Worm (Caenorhabditis elegans) whole organism, young adult: ENCODE results near the gene zig-8.
A peak's percentile ranks its signal among the peaks of the same experiment; 100 is the strongest.

Experiments used
- C06A6.2 ChIP-seq: fragments of 200-800 bp; sonication (Bioruptor generic); conservative IDR thresholded peaks from 2 replicates; pipeline ENCODE4 v1.3.6; 2022; ENCODE audit warnings: missing genetic modification characterization, missing compliant biosample characterization
- C17E4.6 ChIP-seq: fragments of 200-800 bp; sonication (Bioruptor generic); IDR thresholded peaks from 2 replicates; pipeline ENCODE4 v1.3.6; 2022; ENCODE audit warnings: missing genetic modification reagents, missing genetic modification characterization, missing compliant biosample characterization
- D2030.7 ChIP-seq: fragments of 200-800 bp; sonication (Bioruptor generic); IDR thresholded peaks from 2 replicates; pipeline ENCODE4 v1.3.6; 2022; ENCODE audit warnings: missing genetic modification reagents, missing genetic modification characterization, missing compliant biosample characterization
- F10E7.11 ChIP-seq: sonication (generic microtip); optimal IDR thresholded peaks from 2 replicates; lab custom pipeline; 2017; ENCODE audit warnings: mild to moderate bottlenecking, missing genetic modification characterization, moderate library complexity, missing compliant biosample characterization
- F33H1.4 ChIP-seq: fragments of 200-800 bp; sonication (Bioruptor generic); IDR thresholded peaks from 2 replicates; pipeline ENCODE4 v1.3.6; 2022; ENCODE audit warnings: missing genetic modification reagents, missing genetic modification characterization, missing compliant biosample characterization
- F39B2.1 ChIP-seq: fragments of 200-800 bp; sonication (Bioruptor generic); IDR thresholded peaks from 2 replicates; pipeline ENCODE4 v1.3.6; 2022; ENCODE audit warnings: missing genetic modification reagents, missing genetic modification characterization, missing compliant biosample characterization
- F57C9.4 ChIP-seq: sonication (generic microtip); optimal IDR thresholded peaks from 2 replicates; lab custom pipeline; 2017; ENCODE audit warnings: mild to moderate bottlenecking, missing genetic modification characterization, missing compliant biosample characterization
- K12H6.12 ChIP-seq: fragments of 200-800 bp; sonication (Bioruptor generic); optimal IDR thresholded peaks from 2 replicates; lab custom pipeline; 2018; ENCODE audit warnings: mild to moderate bottlenecking, missing genetic modification characterization, missing compliant biosample characterization
- attf-3 ChIP-seq: fragments of 200-800 bp; sonication (Bioruptor generic); conservative IDR thresholded peaks from 2 replicates; pipeline ENCODE4 v1.3.6; 2022; ENCODE audit warnings: missing genetic modification reagents, missing genetic modification characterization, missing compliant biosample characterization
- cebp-1 ChIP-seq, 2 experiments: fragments of 200-800 bp in 1 of 2; sonication (Bioruptor generic) in 1 of 2; sonication (generic microtip) in 1 of 2; IDR thresholded peaks in 1 of 2; optimal IDR thresholded peaks in 1 of 2; 2 replicates each; pipeline versions ENCODE4 v1.3.6 to Lab custom; 2017 to 2022; ENCODE audit warnings: missing compliant biosample characterization in 2 of 2, missing genetic modification characterization in 2 of 2, mild to moderate bottlenecking in 1 of 2, missing genetic modification reagents in 1 of 2, moderate library complexity in 1 of 2
- ceh-79 ChIP-seq: sonication (generic microtip); optimal IDR thresholded peaks from 2 replicates; lab custom pipeline; 2017; ENCODE audit warnings: mild to moderate bottlenecking, missing genetic modification characterization, missing compliant biosample characterization
- die-1 ChIP-seq: sonication (generic microtip); optimal IDR thresholded peaks from 2 replicates; lab custom pipeline; 2016; ENCODE audit warnings: missing genotype, mild to moderate bottlenecking, missing genetic modification characterization, missing compliant biosample characterization
- dpff-1 ChIP-seq: sonication (generic microtip); optimal IDR thresholded peaks from 2 replicates; lab custom pipeline; 2017; ENCODE audit warnings: mild to moderate bottlenecking, missing genetic modification characterization, missing compliant biosample characterization
- dpl-1 ChIP-seq: fragments of 150-350 bp; optimal IDR thresholded peaks from 2 replicates; lab custom pipeline; 2014; ENCODE audit warnings: missing biosample characterization, missing genetic modification reagents, missing genetic modification characterization
- efl-1 ChIP-seq: fragments of 150-350 bp; optimal IDR thresholded peaks from 2 replicates; lab custom pipeline; 2014; ENCODE audit warnings: missing biosample characterization, missing genetic modification reagents, missing genetic modification characterization
- egl-18 ChIP-seq: fragments of 200-800 bp; sonication (Bioruptor generic); IDR thresholded peaks from 2 replicates; pipeline ENCODE4 v1.3.6; 2022; ENCODE audit warnings: missing genetic modification reagents, missing genetic modification characterization, missing compliant biosample characterization
- ekl-4 ChIP-seq: fragments of 200-800 bp; sonication (Bioruptor generic); IDR thresholded peaks from 2 replicates; pipeline ENCODE4 v1.3.6; 2022; ENCODE audit warnings: missing genetic modification reagents, missing genetic modification characterization, missing compliant biosample characterization
- gei-17 ChIP-seq: fragments of 200-800 bp; sonication (Bioruptor generic); optimal IDR thresholded peaks from 2 replicates; lab custom pipeline; 2018; ENCODE audit warnings: mild to moderate bottlenecking, missing genetic modification characterization, missing compliant biosample characterization
- him-1 ChIP-seq: sonication (generic microtip); optimal IDR thresholded peaks from 2 replicates; lab custom pipeline; 2016; ENCODE audit warnings: missing genotype, missing genetic modification reagents, missing genetic modification characterization, missing compliant biosample characterization
- hmg-1.2 ChIP-seq: fragments of 200-800 bp; sonication (Bioruptor generic); IDR thresholded peaks from 2 replicates; pipeline ENCODE4 v1.3.6; 2022; ENCODE audit warnings: missing genetic modification reagents, missing genetic modification characterization, missing compliant biosample characterization
- hmg-20 ChIP-seq: fragments of 200-800 bp; sonication (Bioruptor generic); IDR thresholded peaks from 2 replicates; pipeline ENCODE4 v1.3.6; 2022; ENCODE audit warnings: missing genetic modification reagents, missing genetic modification characterization, missing compliant biosample characterization
- lag-1 ChIP-seq: fragments of 200-800 bp; sonication (Bioruptor generic); IDR thresholded peaks from 2 replicates; pipeline ENCODE4 v1.3.6; 2022; ENCODE audit warnings: missing genetic modification reagents, missing genetic modification characterization, missing compliant biosample characterization
- lin-35 ChIP-seq, 3 experiments: fragments of 150-350 bp in 2 of 3; sonication (generic microtip) in 1 of 3; optimal IDR thresholded peaks; 2 replicates each; lab custom pipeline; 2014 to 2018; ENCODE audit warnings: missing biosample characterization in 3 of 3, missing genetic modification characterization in 3 of 3, missing genetic modification reagents in 3 of 3
- lin-40 ChIP-seq: sonication (generic microtip); optimal IDR thresholded peaks from 2 replicates; lab custom pipeline; 2016; ENCODE audit warnings: missing genetic modification characterization, mild to moderate bottlenecking, missing compliant biosample characterization, missing genotype, missing genetic modification reagents
- lin-54 ChIP-seq: fragments of 200-800 bp; sonication (Bioruptor generic); optimal IDR thresholded peaks from 2 replicates; lab custom pipeline; 2018; ENCODE audit warnings: mild to moderate bottlenecking, missing genetic modification characterization, missing compliant biosample characterization
- lir-1 ChIP-seq: fragments of 200-800 bp; sonication (Bioruptor generic); conservative IDR thresholded peaks from 2 replicates; pipeline ENCODE4 v1.3.6; 2022; ENCODE audit warnings: missing genetic modification reagents, missing genetic modification characterization, missing compliant biosample characterization
- madf-3 ChIP-seq: fragments of 200-800 bp; sonication (Bioruptor generic); IDR thresholded peaks from 2 replicates; pipeline ENCODE4 v1.3.6; 2022; ENCODE audit warnings: missing genetic modification reagents, missing genetic modification characterization, missing compliant biosample characterization
- madf-6 ChIP-seq: fragments of 200-800 bp; sonication (Bioruptor generic); IDR thresholded peaks from 2 replicates; pipeline ENCODE4 v1.3.6; 2022; ENCODE audit warnings: missing genetic modification reagents, missing genetic modification characterization, missing compliant biosample characterization
- madf-8 ChIP-seq: fragments of 200-800 bp; sonication (Bioruptor generic); conservative IDR thresholded peaks from 2 replicates; pipeline ENCODE4 v1.3.6; 2022; ENCODE audit warnings: missing genetic modification reagents, missing genetic modification characterization, missing compliant biosample characterization
- mcd-1 ChIP-seq: fragments of 200-800 bp; sonication (Bioruptor generic); IDR thresholded peaks from 2 replicates; pipeline ENCODE4 v1.3.6; 2022; ENCODE audit warnings: missing genetic modification reagents, missing genetic modification characterization, missing compliant biosample characterization
- mel-28 ChIP-seq: sonication (generic microtip); optimal IDR thresholded peaks from 2 replicates; lab custom pipeline; 2016; ENCODE audit warnings: borderline replicate concordance, mild to moderate bottlenecking, missing genetic modification characterization, missing compliant biosample characterization
- nfyb-1 ChIP-seq: fragments of 200-800 bp; sonication (Bioruptor generic); IDR thresholded peaks from 2 replicates; pipeline ENCODE4 v1.3.6; 2022; ENCODE audit warnings: missing genetic modification reagents, missing genetic modification characterization, missing compliant biosample characterization
- nhr-80 ChIP-seq: sonication (generic microtip); optimal IDR thresholded peaks from 2 replicates; lab custom pipeline; 2016; ENCODE audit warnings: missing genetic modification characterization, missing compliant biosample characterization
- nhr-90 ChIP-seq: sonication (generic microtip); optimal IDR thresholded peaks from 2 replicates; lab custom pipeline; 2016; ENCODE audit warnings: missing genotype, mild to moderate bottlenecking, missing genetic modification characterization, missing compliant biosample characterization
- pha-4 ChIP-seq: fragments of 150-350 bp; sonication (generic microtip); optimal IDR thresholded peaks from 2 replicates; lab custom pipeline; 2014; ENCODE audit warnings: missing biosample characterization, missing genetic modification reagents, missing genetic modification characterization
- snpc-3.4 ChIP-seq: sonication (generic microtip); optimal IDR thresholded peaks from 2 replicates; lab custom pipeline; 2017; ENCODE audit warnings: missing genetic modification characterization, mild to moderate bottlenecking, missing compliant biosample characterization, antibody characterized with exemption, moderate library complexity, missing genotype, missing genetic modification reagents
- snpc-4 ChIP-seq, 5 experiments: fragments of 150-350 bp in 1 of 5; sonication (generic microtip) in 4 of 5; optimal IDR thresholded peaks; 2 replicates each; lab custom pipeline; 2014 to 2018; ENCODE audit warnings: missing genetic modification characterization in 5 of 5, missing biosample characterization in 3 of 5, antibody characterized with exemption in 2 of 5, mild to moderate bottlenecking in 2 of 5, missing compliant biosample characterization in 2 of 5, missing genotype in 2 of 5, moderate library complexity in 2 of 5, missing genetic modification reagents in 1 of 5
- tbx-9 ChIP-seq: sonication (generic microtip); optimal IDR thresholded peaks from 2 replicates; lab custom pipeline; 2016; ENCODE audit warnings: borderline replicate concordance, missing genetic modification characterization, inconsistent platforms, missing compliant biosample characterization
- xnd-1 ChIP-seq: sonication (generic microtip); optimal IDR thresholded peaks from 2 replicates; lab custom pipeline; 2016; ENCODE audit warnings: missing genotype, missing genetic modification reagents, missing genetic modification characterization, missing compliant biosample characterization
- zim-3 ChIP-seq: sonication (generic microtip); optimal IDR thresholded peaks from 2 replicates; lab custom pipeline; 2017; ENCODE audit warnings: mild to moderate bottlenecking, missing genetic modification characterization, moderate library complexity, missing compliant biosample characterization
- ztf-18 ChIP-seq: sonication (generic microtip); optimal IDR thresholded peaks from 2 replicates; lab custom pipeline; 2016; ENCODE audit warnings: missing genotype, mild to moderate bottlenecking, missing genetic modification characterization, missing compliant biosample characterization
- ztf-26 ChIP-seq: sonication (generic microtip); optimal IDR thresholded peaks from 2 replicates; lab custom pipeline; 2017; ENCODE audit warnings: missing genetic modification characterization, missing compliant biosample characterization
- ztf-6 ChIP-seq: fragments of 200-800 bp; sonication (Bioruptor generic); IDR thresholded peaks from 2 replicates; pipeline ENCODE4 v1.3.6; 2022; ENCODE audit warnings: missing genetic modification reagents, missing genetic modification characterization, missing compliant biosample characterization

Gene zig-8

ce11 chrIII:13152697-13153391, 33.2 kb downstream of the zig-8 start, which contains the start of gene Y39E4B.10:
Gene Y39E4B.10, minus strand, starts transcription at chrIII:13152858.
- TF ChIP-seq F10E7.11 (no peak), pha-4 (tag; lab: Kevin White, UChicago) (no peak), hmg-1.2 (peak; percentile 99), C06A6.2 (GFP tag; lab: Robert Waterston, UW) (no peak), D2030.7 (0 out of 2 replicates have a peak, but pooled peaks have one; percentile 24), efl-1 (peak; percentile 22), mcd-1 (GFP tag; lab: Robert Waterston, UW) (peak; percentile 96), lin-35 (GFP tag; optimal IDR thresholded peaks at IDR 0.05; lab: Kevin White, UChicago) (peak in 1 of 3 experiments; percentile 21), madf-3 (GFP tag; lab: Robert Waterston, UW) (no peak)

- no peak for TF ChIP-seq dpff-1
- no peak for TF ChIP-seq D2030.7
- TF ChIP-seq zim-3: no peak
- TF ChIP-seq cebp-1 (GFP tag; IDR thresholded peaks at IDR 0.05; lab: Robert Waterston, UW): no peak
- TF ChIP-seq cebp-1 (tag; optimal IDR thresholded peaks at IDR 0.05; lab: Kevin White, UChicago): no peak
- TF ChIP-seq mcd-1 (GFP tag; lab: Robert Waterston, UW): no peak
- no peak for TF ChIP-seq gei-17 (GFP tag; lab: Kevin White, UChicago)
- TF ChIP-seq snpc-3.4: no peak
- TF ChIP-seq egl-18 (GFP tag; lab: Robert Waterston, UW): no peak
- no peak for TF ChIP-seq attf-3 (GFP tag; lab: Robert Waterston, UW)
- TF ChIP-seq snpc-4 (GFP tag; optimal IDR thresholded peaks at IDR 0.05; lab: Kevin White, UChicago): no peak
- no peak for TF ChIP-seq snpc-4 (tag; optimal IDR thresholded peaks at IDR 0.05; lab: Kevin White, UChicago)
- no peak for TF ChIP-seq ekl-4 (GFP tag; lab: Robert Waterston, UW)
- TF ChIP-seq xnd-1 (tag; lab: Kevin White, UChicago): no peak
- no peak for TF ChIP-seq F57C9.4 (tag; lab: Kevin White, UChicago)
- no peak for TF ChIP-seq K12H6.12 (tag; lab: Kevin White, UChicago)
- TF ChIP-seq dpl-1 (GFP tag; lab: Kevin White, UChicago): no peak
Observed at ce11 chrIII:13153517-13153916, 33.9 kb downstream of the zig-8 start, which contains the start of gene abce-1. Gene abce-1, plus strand, starts transcription at chrIII:13153817.

- 0 out of 2 replicates have a peak, but pooled peaks have one; percentile 23 for TF ChIP-seq F33H1.4
- TF ChIP-seq nhr-80 (tag; lab: Kevin White, UChicago): no peak
- no peak for TF ChIP-seq lin-40 (tag; lab: Kevin White, UChicago)
- no peak for TF ChIP-seq tbx-9
- TF ChIP-seq nfyb-1: no peak
- no peak for TF ChIP-seq D2030.7
- TF ChIP-seq lin-54 (GFP tag; lab: Kevin White, UChicago): peak; percentile 62
- TF ChIP-seq lag-1 (GFP tag; lab: Robert Waterston, UW): no peak
- peak; percentile 91 for TF ChIP-seq ztf-18 (tag; lab: Kevin White, UChicago)
- peak; percentile 55 for TF ChIP-seq xnd-1 (tag; lab: Kevin White, UChicago)
- TF ChIP-seq die-1 (tag; lab: Kevin White, UChicago): no peak
- TF ChIP-seq madf-8 (GFP tag; lab: Robert Waterston, UW): peak; percentile 74
- TF ChIP-seq mel-28 (tag; lab: Kevin White, UChicago): no peak
- no peak for TF ChIP-seq ztf-26 (tag; lab: Kevin White, UChicago)
- no peak for TF ChIP-seq C17E4.6
- no peak for TF ChIP-seq him-1 (tag; lab: Kevin White, UChicago)
- peak; percentile 80 for TF ChIP-seq madf-6
- no peak for TF ChIP-seq hmg-20
- peak; percentile 45 for TF ChIP-seq efl-1
- TF ChIP-seq F39B2.1 (GFP tag; lab: Robert Waterston, UW): no peak
- TF ChIP-seq ztf-6 (GFP tag; lab: Robert Waterston, UW): no peak
- no peak for TF ChIP-seq nhr-90 (tag; lab: Kevin White, UChicago)
- TF ChIP-seq lir-1 (GFP tag; lab: Robert Waterston, UW): no peak
- TF ChIP-seq ceh-79 (tag; lab: Kevin White, UChicago): no peak
- TF ChIP-seq attf-3 (GFP tag; lab: Robert Waterston, UW): no peak; the same call in 1 of the 2 replicates
Observed at ce11 chrIII:13160636-13161035, 41.0 kb downstream of the zig-8 start.
